Worm (Caenorhabditis elegans) whole organism, early embryonic: ENCODE data around the gene W06H8.6.
A peak's percentile ranks its signal among the peaks of the same experiment; 100 is the strongest.

ENCODE experiments used
- B0310.2 ChIP-seq: sonication (generic microtip); optimal IDR thresholded peaks from 2 replicates; lab custom pipeline; 2016; ENCODE audit warnings: mild to moderate bottlenecking, missing genetic modification characterization, missing compliant biosample characterization
- F13C5.2 ChIP-seq: sonication (generic microtip); optimal IDR thresholded peaks from 2 replicates; lab custom pipeline; 2017; ENCODE audit warnings: mild to moderate bottlenecking, missing genetic modification characterization, inconsistent platforms, missing compliant biosample characterization
- aly-1 ChIP-seq: sonication (generic microtip); optimal IDR thresholded peaks from 2 replicates; lab custom pipeline; 2016; ENCODE audit warnings: missing genetic modification characterization, missing compliant biosample characterization
- ama-1 ChIP-seq: fragments of 150-350 bp; optimal IDR thresholded peaks from 2 replicates; lab custom pipeline; 2014
- ceh-13 ChIP-seq: fragments of 200-800 bp; sonication (Bioruptor generic); optimal IDR thresholded peaks from 2 replicates; lab custom pipeline; 2018; ENCODE audit warnings: mild to moderate bottlenecking, missing genetic modification characterization, missing compliant biosample characterization
- ceh-36 ChIP-seq: sonication (generic microtip); optimal IDR thresholded peaks from 2 replicates; lab custom pipeline; 2016; ENCODE audit warnings: missing genetic modification characterization, inconsistent platforms, missing compliant biosample characterization
- ets-7 ChIP-seq: sonication (generic microtip); optimal IDR thresholded peaks from 2 replicates; lab custom pipeline; 2016; ENCODE audit warnings: missing genotype, missing genetic modification characterization, missing compliant biosample characterization
- flt-1 ChIP-seq: fragments of 200-800 bp; sonication (Bioruptor generic); IDR thresholded peaks from 2 replicates; pipeline ENCODE4 v1.3.6; 2022; ENCODE audit warnings: missing genetic modification characterization, missing compliant biosample characterization
- hmbx-1 ChIP-seq: sonication (generic microtip); optimal IDR thresholded peaks from 2 replicates; lab custom pipeline; 2016; ENCODE audit warnings: mild to moderate bottlenecking, missing genetic modification characterization, missing compliant biosample characterization
- hmg-4 ChIP-seq: fragments of 200-800 bp; sonication (Bioruptor generic); optimal IDR thresholded peaks from 2 replicates; lab custom pipeline; 2018; ENCODE audit warnings: mild to moderate bottlenecking, missing genetic modification characterization, missing compliant biosample characterization
- hnd-1 ChIP-seq: sonication (generic microtip); optimal IDR thresholded peaks from 2 replicates; lab custom pipeline; 2016; ENCODE audit warnings: missing genetic modification characterization, missing compliant biosample characterization
- pes-1 ChIP-seq: fragments of 200-800 bp; sonication (Bioruptor generic); IDR thresholded peaks from 2 replicates; pipeline ENCODE4 v1.3.6; 2022; ENCODE audit warnings: missing genetic modification reagents, missing genetic modification characterization, missing compliant biosample characterization
- scrt-1 ChIP-seq: fragments of 200-800 bp; sonication (Bioruptor generic); IDR thresholded peaks from 2 replicates; pipeline ENCODE4 v1.3.6; 2022; ENCODE audit warnings: missing genetic modification characterization, missing compliant biosample characterization
- sea-1 ChIP-seq: fragments of 200-800 bp; sonication (Bioruptor generic); conservative IDR thresholded peaks from 2 replicates; pipeline ENCODE4 v1.3.6; 2022; ENCODE audit warnings: missing genetic modification characterization, missing compliant biosample characterization
- tbx-11 ChIP-seq: fragments of 200-800 bp; sonication (Bioruptor generic); IDR thresholded peaks from 2 replicates; pipeline ENCODE4 v1.3.6; 2022; ENCODE audit warnings: missing genetic modification characterization, missing compliant biosample characterization
- tbx-37 ChIP-seq: fragments of 200-800 bp; sonication (Bioruptor generic); conservative IDR thresholded peaks from 2 replicates; pipeline ENCODE4 v1.3.6; 2022; ENCODE audit warnings: missing genetic modification reagents, missing genetic modification characterization, missing compliant biosample characterization
- tra-4 ChIP-seq: sonication (generic microtip); optimal IDR thresholded peaks from 2 replicates; lab custom pipeline; 2017; ENCODE audit warnings: missing genetic modification characterization, missing compliant biosample characterization

Gene W06H8.6

DNA sequence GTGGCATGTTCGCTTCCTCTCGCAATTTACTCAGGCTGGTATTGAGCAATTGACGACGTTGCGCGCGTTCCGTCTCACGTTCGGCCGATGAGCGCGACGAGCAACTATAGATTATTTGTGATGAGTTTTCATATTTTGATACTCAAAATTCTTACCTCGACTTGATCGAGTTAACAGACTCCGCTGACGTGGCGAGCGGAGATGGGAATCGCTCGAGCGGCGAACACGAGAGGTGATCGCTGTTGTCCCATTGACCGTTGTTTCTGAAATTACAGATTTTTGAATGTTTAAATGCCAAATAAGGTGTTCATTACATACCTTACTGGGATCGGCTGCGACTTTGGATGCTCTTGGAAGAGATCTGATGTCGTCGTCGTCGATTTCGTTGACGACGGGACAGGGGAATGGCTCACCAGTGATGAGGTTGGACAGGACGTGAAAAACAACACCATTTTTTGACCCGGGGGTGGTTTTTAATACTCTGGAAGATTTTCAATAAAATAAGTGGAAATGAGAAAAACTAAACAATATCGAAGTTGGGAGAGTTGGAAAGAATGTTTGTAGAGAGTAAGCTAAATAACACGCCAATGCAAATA, at the start of gene W06H8.6:
Gene W06H8.6, minus strand, starts transcription at position 481 of the 596 bp plus-strand sequence.
- TF ChIP-seq tbx-37 (GFP tag; lab: Robert Waterston, UW) = no peak
- TF ChIP-seq tra-4 (tag; lab: Kevin White, UChicago) = peak; percentile 13
- 0 out of 2 replicates have a peak, but pooled peaks have one; percentile 31 for TF ChIP-seq pes-1 (GFP tag; lab: Robert Waterston, UW)
- TF ChIP-seq scrt-1 (GFP tag; lab: Robert Waterston, UW) = no peak
- no peak for TF ChIP-seq hmg-4
- TF ChIP-seq hnd-1 (tag; lab: Kevin White, UChicago) = no peak

DNA sequence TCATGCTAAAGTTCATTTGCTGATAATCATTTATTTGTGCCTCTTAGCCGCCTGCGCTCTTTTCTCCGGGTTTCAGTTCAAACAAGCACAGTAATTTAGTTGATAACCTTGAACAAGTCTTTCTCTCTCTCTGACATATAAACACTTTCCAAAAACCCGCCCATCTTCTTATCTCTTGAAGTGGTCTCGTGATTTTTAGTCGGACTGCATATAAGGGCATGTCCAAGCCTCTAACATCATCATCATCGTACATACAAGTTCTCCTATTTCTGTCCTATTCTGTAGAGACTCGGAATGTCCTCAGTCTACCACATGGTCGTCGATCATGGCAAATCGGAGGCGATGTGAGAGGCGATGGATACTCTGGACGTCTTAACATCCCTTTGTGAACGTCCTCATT, 49.4 kb upstream of the W06H8.6 start, which contains the start of gene F31F7.1:
Gene F31F7.1, plus strand, starts transcription at position 235 of the 400 bp plus-strand sequence.
- TF ChIP-seq scrt-1 (GFP tag; lab: Robert Waterston, UW) = no peak

DNA sequence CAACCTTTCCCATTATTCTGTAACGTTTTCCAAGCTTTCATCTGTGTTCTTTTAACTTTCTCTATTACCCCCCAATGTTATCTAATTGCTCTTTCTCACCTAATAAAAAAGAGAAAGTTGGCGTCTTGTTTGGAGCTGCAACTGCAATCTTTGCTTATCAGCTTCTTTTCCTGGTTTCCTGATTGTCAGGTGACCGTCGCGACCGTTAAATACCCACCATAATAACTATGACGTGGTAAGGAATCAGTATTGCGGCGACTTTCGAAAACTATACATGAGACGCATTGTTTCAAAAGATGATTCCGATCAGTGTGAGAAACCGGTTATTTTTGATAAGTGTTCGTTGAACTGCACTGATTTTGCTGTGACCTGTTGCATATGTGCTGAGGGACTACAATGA, 48.4 kb upstream of the W06H8.6 start:
- no peak for TF ChIP-seq tbx-11 (GFP tag; lab: Robert Waterston, UW)
- no peak for TF ChIP-seq ets-7 (tag; lab: Kevin White, UChicago)
- no peak for TF ChIP-seq hnd-1 (tag; lab: Kevin White, UChicago)
- TF ChIP-seq pes-1 (GFP tag; lab: Robert Waterston, UW) = no peak
- TF ChIP-seq tra-4 (tag; lab: Kevin White, UChicago) = no peak
- no peak for TF ChIP-seq aly-1
- TF ChIP-seq sea-1 (GFP tag; lab: Robert Waterston, UW) = no peak
- no peak for TF ChIP-seq flt-1
- TF ChIP-seq ceh-13 = no peak
- no peak for TF ChIP-seq ceh-36 (tag; lab: Kevin White, UChicago)
- TF ChIP-seq scrt-1 (GFP tag; lab: Robert Waterston, UW) = no peak

DNA sequence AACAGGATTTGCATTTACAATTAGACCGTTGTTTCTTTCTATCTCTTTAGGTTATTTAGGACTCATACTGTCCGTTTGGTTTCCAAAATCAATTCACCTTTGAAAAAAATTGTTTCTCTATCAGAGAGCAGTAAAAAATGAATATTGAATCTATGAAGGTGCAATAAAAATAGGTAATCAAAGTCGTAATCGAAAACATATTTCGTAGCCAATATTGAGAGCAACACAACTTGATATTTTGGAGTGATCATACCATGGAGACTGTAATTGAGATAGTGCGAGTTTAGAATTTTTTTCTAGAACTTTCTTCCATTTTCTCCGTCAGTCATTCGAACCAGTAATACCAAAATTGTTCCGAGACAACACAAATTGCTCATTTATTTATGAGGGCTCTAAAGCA, 43.7 kb upstream of the W06H8.6 start, which contains the start of gene F31F7.2:
Gene F31F7.2, plus strand, starts transcription at position 301 of the 400 bp plus-strand sequence.
- TF ChIP-seq ama-1 (no peak), B0310.2 (tag; lab: Kevin White, UChicago) (no peak), ets-7 (tag; lab: Kevin White, UChicago) (no peak), ceh-36 (tag; lab: Kevin White, UChicago) (no peak), tbx-11 (GFP tag; lab: Robert Waterston, UW) (no peak), pes-1 (GFP tag; lab: Robert Waterston, UW) (no peak), flt-1 (no peak), hnd-1 (tag; lab: Kevin White, UChicago) (no peak), hmg-4 (no peak), tbx-37 (GFP tag; lab: Robert Waterston, UW) (no peak), sea-1 (GFP tag; lab: Robert Waterston, UW) (no peak), F13C5.2 (no peak), aly-1 (no peak), scrt-1 (GFP tag; lab: Robert Waterston, UW) (no peak), hmbx-1 (no peak), tra-4 (tag; lab: Kevin White, UChicago) (no peak)

DNA sequence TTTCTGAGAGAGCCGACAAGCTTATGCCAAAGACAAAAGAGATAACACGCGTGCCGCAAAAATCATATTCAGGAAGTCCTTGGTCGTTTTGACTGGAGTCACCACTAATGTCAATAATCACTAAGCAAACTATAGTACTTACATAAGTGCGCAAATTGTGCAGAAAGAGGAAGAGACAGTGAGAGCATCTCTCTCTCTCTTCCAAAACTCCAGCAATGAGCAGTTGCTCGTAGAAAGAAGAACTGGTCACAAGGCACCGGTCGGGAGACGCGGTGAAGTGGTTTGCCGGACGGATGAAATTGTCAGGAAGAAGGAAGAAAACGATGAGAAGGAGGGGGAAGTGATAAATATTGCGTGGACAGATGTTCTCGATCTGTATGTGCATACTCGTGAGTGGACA, 43.3 kb upstream of the W06H8.6 start:
- no peak for TF ChIP-seq hnd-1 (tag; lab: Kevin White, UChicago)
- peak; percentile 2 for TF ChIP-seq aly-1
- TF ChIP-seq ceh-36 (tag; lab: Kevin White, UChicago) = no peak
- no peak for TF ChIP-seq tbx-11 (GFP tag; lab: Robert Waterston, UW)
- TF ChIP-seq hmg-4 = no peak
- no peak for TF ChIP-seq ama-1
- TF ChIP-seq B0310.2 (tag; lab: Kevin White, UChicago) = no peak
- no peak for TF ChIP-seq sea-1 (GFP tag; lab: Robert Waterston, UW)
- peak; percentile 4 for TF ChIP-seq F13C5.2
- TF ChIP-seq scrt-1 (GFP tag; lab: Robert Waterston, UW) = 0 out of 2 replicates have a peak, but pooled peaks have one; percentile 15
- TF ChIP-seq ceh-13 = no peak
- TF ChIP-seq flt-1 = no peak
- TF ChIP-seq tbx-37 (GFP tag; lab: Robert Waterston, UW) = no peak
- TF ChIP-seq tra-4 (tag; lab: Kevin White, UChicago) = no peak
- TF ChIP-seq hmbx-1 = no peak
- no peak for TF ChIP-seq pes-1 (GFP tag; lab: Robert Waterston, UW)
- TF ChIP-seq ets-7 (tag; lab: Kevin White, UChicago) = no peak

DNA sequence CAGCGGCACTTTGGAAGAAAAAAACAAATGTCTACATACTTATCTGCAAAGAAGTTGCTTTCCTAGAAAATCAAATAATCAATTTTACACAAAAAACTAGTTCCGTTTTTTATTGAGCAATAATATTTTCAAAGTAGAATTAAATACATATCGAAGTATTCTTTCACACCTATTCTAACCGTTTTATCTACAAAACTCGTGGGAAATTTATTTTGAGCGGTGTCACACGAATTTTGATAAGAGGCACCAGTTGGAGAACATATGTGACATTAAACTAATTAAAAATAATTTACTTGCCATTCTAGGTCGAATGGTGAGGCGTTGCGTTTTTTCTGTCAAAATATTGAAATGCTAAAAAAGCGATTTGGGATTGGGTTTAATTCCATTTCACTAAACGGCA, 42.2 kb upstream of the W06H8.6 start:
- TF ChIP-seq scrt-1 (GFP tag; lab: Robert Waterston, UW) (no peak), hmbx-1 (no peak), ets-7 (tag; lab: Kevin White, UChicago) (no peak), hmg-4 (no peak), sea-1 (GFP tag; lab: Robert Waterston, UW) (no peak), ama-1 (no peak)

DNA sequence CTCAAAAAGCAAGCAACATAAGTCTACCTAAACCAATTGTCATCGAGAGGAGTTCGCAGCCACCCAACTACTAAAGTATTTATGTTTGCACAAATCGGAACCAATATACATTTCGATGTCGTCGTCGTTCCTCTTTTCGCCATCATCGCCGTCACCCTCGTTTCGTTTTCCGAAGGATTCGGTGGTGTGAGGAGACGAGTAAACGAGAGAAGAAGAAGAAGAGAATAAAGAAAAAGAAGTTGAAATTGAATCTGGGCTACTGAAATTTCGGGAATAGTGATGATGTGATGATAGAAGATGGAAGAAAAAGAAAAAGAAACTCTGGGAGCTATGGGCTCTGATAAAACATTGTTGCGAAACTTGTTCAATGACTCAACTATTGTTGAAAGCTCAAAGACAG, 41.7 kb upstream of the W06H8.6 start:
- no peak for TF ChIP-seq hnd-1 (tag; lab: Kevin White, UChicago)

DNA sequence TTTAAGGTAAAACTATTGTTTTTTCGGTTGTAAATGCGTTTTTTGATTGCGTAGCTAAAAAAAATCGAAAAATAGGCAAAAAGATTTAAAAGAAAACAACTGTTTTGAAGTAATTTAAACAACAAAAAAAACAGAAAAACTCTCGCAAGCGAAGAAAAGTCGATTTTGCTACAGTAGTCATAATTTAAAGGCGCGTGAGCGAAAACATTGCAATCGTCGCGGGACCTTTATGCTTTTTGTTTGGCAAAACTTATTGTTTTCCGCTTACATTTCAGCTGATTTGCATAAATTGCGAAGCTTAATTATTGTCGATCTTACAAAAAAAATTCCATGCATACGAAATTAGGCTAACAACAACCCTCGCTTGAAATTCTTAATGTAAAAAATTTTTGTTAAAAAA, 41.2 kb upstream of the W06H8.6 start:
- TF ChIP-seq hmg-4 = no peak
- no peak for TF ChIP-seq hmbx-1
- TF ChIP-seq ets-7 (tag; lab: Kevin White, UChicago) = no peak
- TF ChIP-seq hnd-1 (tag; lab: Kevin White, UChicago) = no peak
- TF ChIP-seq ama-1 = no peak
- TF ChIP-seq flt-1 = no peak
